2 fruit fly cellular contexts compared by ENCODE assay signal in genomic region chr3L:14976026-14976425, dm6.
A peak's percentile ranks its signal among the peaks of the same experiment; 100 is the strongest.
TF ChIP-seq lines count a peak whose summit lies in the region.

No protein-coding gene starts in this region.

- no peak for TF ChIP-seq CTCF in whole organism, embryonic (GFP tag; optimal IDR thresholded peaks at IDR 0.05; lab: Kevin White, UChicago)

TF ChIP-seq in whole organism, embryonic, 481 proteins besides CTCF, POLR2A, EP300 and RAD21 (continues in another document):
- TF ChIP-seq CG15696 (tag; optimal IDR thresholded peaks at IDR 0.05; lab: Kevin White, UChicago) (peak; percentile 24), Med (GFP tag; lab: Kevin White, UChicago) (no peak), CG43689 (GFP tag; IDR thresholded peaks at IDR 0.05; lab: Robert Waterston, UW) (no peak), jumu (GFP tag; optimal IDR thresholded peaks at IDR 0.05; lab: Kevin White, UChicago) (no peak), CG8359 (GFP tag; optimal IDR thresholded peaks at IDR 0.05; lab: Kevin White, UChicago; ENCODE audit: borderline replicate concordance) (no peak), CG42726 (GFP tag; IDR thresholded peaks at IDR 0.05; lab: Robert Waterston, UW; ENCODE audit: partially characterized antibody) (no peak), tx (GFP tag; optimal IDR thresholded peaks at IDR 0.05; lab: Kevin White, UChicago) (no peak), sens (GFP tag; lab: Kevin White, UChicago) (peak; percentile 17), HLH54F (GFP tag; optimal IDR thresholded peaks at IDR 0.05; lab: Kevin White, UChicago) (no peak), ssp (GFP tag; IDR thresholded peaks at IDR 0.05; lab: Robert Waterston, UW) (no peak), CG1647 (GFP tag; optimal IDR thresholded peaks at IDR 0.05; lab: Kevin White, UChicago) (no peak), cwo (GFP tag; optimal IDR thresholded peaks at IDR 0.05; lab: Kevin White, UChicago) (no peak), ase (GFP tag; IDR thresholded peaks at IDR 0.05; lab: Robert Waterston, UW) (no peak), CG31441 (GFP tag; IDR thresholded peaks at IDR 0.05; lab: Robert Waterston, UW) (no peak), CG10209 (GFP tag; optimal IDR thresholded peaks at IDR 0.05; lab: Kevin White, UChicago) (no peak), psq (GFP tag; optimal IDR thresholded peaks at IDR 0.05; lab: Kevin White, UChicago) (no peak), ash1 (GFP tag; optimal IDR thresholded peaks at IDR 0.05; lab: Kevin White, UChicago) (no peak), chm (GFP tag; IDR thresholded peaks at IDR 0.05; lab: Robert Waterston, UW) (0 out of 2 replicates have a peak, but pooled peaks have one; percentile 57), CG1603 (tag; optimal IDR thresholded peaks at IDR 0.05; lab: Kevin White, UChicago) (no peak), Dbx (GFP tag; IDR thresholded peaks at IDR 0.05; lab: Robert Waterston, UW) (no peak), CG15601 (tag; optimal IDR thresholded peaks at IDR 0.05; lab: Kevin White, UChicago) (no peak), gsb-n (tag; optimal IDR thresholded peaks at IDR 0.05; lab: Kevin White, UChicago) (no peak), gt (GFP tag; IDR thresholded peaks at IDR 0.05; lab: Robert Waterston, UW) (no peak), CG4424 (GFP tag; optimal IDR thresholded peaks at IDR 0.05; lab: Kevin White, UChicago) (no peak), CG18764 (GFP tag; optimal IDR thresholded peaks at IDR 0.05; lab: Kevin White, UChicago) (no peak), eyg (GFP tag; optimal IDR thresholded peaks at IDR 0.05; lab: Kevin White, UChicago) (no peak), ro (GFP tag; IDR thresholded peaks at IDR 0.05; lab: Robert Waterston, UW) (no peak), Sin3A (optimal IDR thresholded peaks at IDR 0.05; lab: Kevin White, UChicago) (no peak), CG11085 (GFP tag; IDR thresholded peaks at IDR 0.05; lab: Robert Waterston, UW) (no peak), CG6654 (GFP tag; optimal IDR thresholded peaks at IDR 0.05; lab: Kevin White, UChicago) (no peak), CG10543 (GFP tag; optimal IDR thresholded peaks at IDR 0.05; lab: Kevin White, UChicago) (no peak), CG7745 (tag; optimal IDR thresholded peaks at IDR 0.05; lab: Kevin White, UChicago) (no peak), ato (GFP tag; IDR thresholded peaks at IDR 0.05; lab: Robert Waterston, UW; ENCODE audit: partially characterized antibody) (no peak), sna (GFP tag; IDR thresholded peaks at IDR 0.05; lab: Robert Waterston, UW; ENCODE audit: partially characterized antibody) (no peak), chn (GFP tag; optimal IDR thresholded peaks at IDR 0.05; lab: Kevin White, UChicago) (no peak), Rx (GFP tag; IDR thresholded peaks at IDR 0.05; lab: Robert Waterston, UW) (no peak), CG2199 (GFP tag; IDR thresholded peaks at IDR 0.05; lab: Robert Waterston, UW) (peak; percentile 95), Gsc (GFP tag; IDR thresholded peaks at IDR 0.05; lab: Robert Waterston, UW) (no peak), croc (GFP tag; conservative IDR thresholded peaks at IDR 0.05; lab: Robert Waterston, UW) (no peak), CG4360 (GFP tag; IDR thresholded peaks at IDR 0.05; lab: Robert Waterston, UW) (no peak), fd102C (GFP tag; optimal IDR thresholded peaks at IDR 0.05; lab: Kevin White, UChicago) (peak; percentile 0), Optix (GFP tag; IDR thresholded peaks at IDR 0.05; lab: Robert Waterston, UW) (no peak), CG14014 (GFP tag; IDR thresholded peaks at IDR 0.05; lab: Robert Waterston, UW) (no peak), Bteb2 (GFP tag; optimal IDR thresholded peaks at IDR 0.05; lab: Kevin White, UChicago) (no peak), esg (GFP tag; conservative IDR thresholded peaks at IDR 0.05; lab: Robert Waterston, UW) (no peak), CG3281 (GFP tag; optimal IDR thresholded peaks at IDR 0.05; lab: Kevin White, UChicago) (no peak), Xrp1 (GFP tag; IDR thresholded peaks at IDR 0.05; lab: Robert Waterston, UW) (0 out of 2 replicates have a peak, but pooled peaks have one; percentile 13), Stat92E (GFP tag; optimal IDR thresholded peaks at IDR 0.05; lab: Kevin White, UChicago) (no peak)

TF ChIP-seq in whole organism, prepupa, 60 proteins besides CTCF, POLR2A, EP300 and RAD21:
- TF ChIP-seq fd59A (GFP tag; optimal IDR thresholded peaks at IDR 0.05; lab: Kevin White, UChicago) (no peak), svp (GFP tag; lab: Kevin White, UChicago) (peak; percentile 35), fkh (GFP tag; optimal IDR thresholded peaks at IDR 0.05; lab: Kevin White, UChicago) (peak; percentile 29), Lpt (GFP tag; optimal IDR thresholded peaks at IDR 0.05; lab: Kevin White, UChicago) (no peak)
